Fruit fly (Drosophila melanogaster): ENCODE data around the gene CG17260.

The CG17260 gene

dm6 chr2L:3055710-3056447, 18.8 kb downstream of the CG17260 start (continued):
- TF ChIP-seq CG11456 (GFP tag; IDR thresholded peaks at IDR 0.05) (no peak), Bgb (GFP tag; IDR thresholded peaks at IDR 0.05; ENCODE audit: partially characterized antibody) (peak; percentile 48; the same call in 1 of the 2 replicates), CG4424 (GFP tag; optimal IDR thresholded peaks at IDR 0.05) (peak; percentile 52), CG10267 (tag; optimal IDR thresholded peaks at IDR 0.05) (peak; percentile 6), GATAe (GFP tag; conservative IDR thresholded peaks at IDR 0.05) (no peak), twi (tag; optimal IDR thresholded peaks at IDR 0.05) (no peak), sens (GFP tag) (peak; percentile 69), CG18619 (GFP tag; optimal IDR thresholded peaks at IDR 0.05) (peak; percentile 71), shn (GFP tag; optimal IDR thresholded peaks at IDR 0.05) (peak; percentile 40), az2 (GFP tag; optimal IDR thresholded peaks at IDR 0.05) (peak; percentile 66), CG7786 (GFP tag; optimal IDR thresholded peaks at IDR 0.05) (peak; percentile 41), chinmo (GFP tag; IDR thresholded peaks at IDR 0.05; ENCODE audit: partially characterized antibody) (0 out of 4 replicates have a peak, but pooled peaks have one; percentile 31), BEAF-32 (GFP tag; optimal IDR thresholded peaks at IDR 0.05) (peak; percentile 50), ab (GFP tag; optimal IDR thresholded peaks at IDR 0.05) (no peak), CG12391 (tag; optimal IDR thresholded peaks at IDR 0.05) (peak; percentile 43), CG8281 (tag; optimal IDR thresholded peaks at IDR 0.05) (peak; percentile 12), CG34376 (GFP tag; optimal IDR thresholded peaks at IDR 0.05) (peak; percentile 63), CG6765 (GFP tag; optimal IDR thresholded peaks at IDR 0.05) (no peak), D (optimal IDR thresholded peaks at IDR 0.05) (no peak), D (GFP tag; optimal IDR thresholded peaks at IDR 0.05) (no peak), CG9932 (GFP tag; IDR thresholded peaks at IDR 0.05) (peak; percentile 55; the same call in 1 of the 2 replicates), scrt (GFP tag; optimal IDR thresholded peaks at IDR 0.05) (peak; percentile 6), org-1 (GFP tag; optimal IDR thresholded peaks at IDR 0.05) (peak; percentile 31), z (GFP tag; IDR thresholded peaks at IDR 0.05) (no peak), onecut (GFP tag; IDR thresholded peaks at IDR 0.05) (no peak), CG32532 (GFP tag; IDR thresholded peaks at IDR 0.05) (no peak), Mrtf (GFP tag; IDR thresholded peaks at IDR 0.05) (peak; percentile 41; the same call in 2 of the 3 replicates), YL-1 (GFP tag; optimal IDR thresholded peaks at IDR 0.05) (no peak), mirr (GFP tag; optimal IDR thresholded peaks at IDR 0.05) (no peak), CoRest (tag; optimal IDR thresholded peaks at IDR 0.05) (peak; percentile 72), CG2129 (GFP tag; IDR thresholded peaks at IDR 0.05; ENCODE audit: partially characterized antibody) (no peak), ttk (GFP tag; IDR thresholded peaks at IDR 0.05) (no peak), Opbp (GFP tag; IDR thresholded peaks at IDR 0.05; ENCODE audit: partially characterized antibody) (0 out of 3 replicates have a peak, but pooled peaks have one; percentile 52), HLH54F (GFP tag; optimal IDR thresholded peaks at IDR 0.05) (peak; percentile 49), Ssrp (tag; optimal IDR thresholded peaks at IDR 0.05) (peak; percentile 33), CG9609 (GFP tag; optimal IDR thresholded peaks at IDR 0.05) (no peak), ro (GFP tag; IDR thresholded peaks at IDR 0.05) (0 out of 2 replicates have a peak, but pooled peaks have one; percentile 19), CG15269 (tag; optimal IDR thresholded peaks at IDR 0.05) (no peak), vnd (GFP tag; IDR thresholded peaks at IDR 0.05; ENCODE audit: partially characterized antibody) (peak; percentile 7; the same call in 1 of the 3 replicates), Ptx1 (GFP tag; IDR thresholded peaks at IDR 0.05) (peak; percentile 52), slou (GFP tag; optimal IDR thresholded peaks at IDR 0.05) (peak; percentile 13), CG12104 (GFP tag; optimal IDR thresholded peaks at IDR 0.05) (peak; percentile 45), Dip3 (GFP tag; optimal IDR thresholded peaks at IDR 0.05) (peak; percentile 37), unc-4 (GFP tag; IDR thresholded peaks at IDR 0.05; ENCODE audit: partially characterized antibody) (peak; percentile 51), dmrt99B (tag; optimal IDR thresholded peaks at IDR 0.05) (peak; percentile 59), Fer1 (GFP tag; optimal IDR thresholded peaks at IDR 0.05) (peak; percentile 12), Dek (tag; optimal IDR thresholded peaks at IDR 0.05) (peak; percentile 28), Lhr (GFP tag; optimal IDR thresholded peaks at IDR 0.05) (no peak), CG14014 (GFP tag; IDR thresholded peaks at IDR 0.05) (no peak; the same call in 1 of the 2 replicates)

All from whole organism, embryonic.